Fruit fly (Drosophila melanogaster): Measurements from ENCODE around the gene Cyp318a1.

Cyp318a1 gene

DNA sequence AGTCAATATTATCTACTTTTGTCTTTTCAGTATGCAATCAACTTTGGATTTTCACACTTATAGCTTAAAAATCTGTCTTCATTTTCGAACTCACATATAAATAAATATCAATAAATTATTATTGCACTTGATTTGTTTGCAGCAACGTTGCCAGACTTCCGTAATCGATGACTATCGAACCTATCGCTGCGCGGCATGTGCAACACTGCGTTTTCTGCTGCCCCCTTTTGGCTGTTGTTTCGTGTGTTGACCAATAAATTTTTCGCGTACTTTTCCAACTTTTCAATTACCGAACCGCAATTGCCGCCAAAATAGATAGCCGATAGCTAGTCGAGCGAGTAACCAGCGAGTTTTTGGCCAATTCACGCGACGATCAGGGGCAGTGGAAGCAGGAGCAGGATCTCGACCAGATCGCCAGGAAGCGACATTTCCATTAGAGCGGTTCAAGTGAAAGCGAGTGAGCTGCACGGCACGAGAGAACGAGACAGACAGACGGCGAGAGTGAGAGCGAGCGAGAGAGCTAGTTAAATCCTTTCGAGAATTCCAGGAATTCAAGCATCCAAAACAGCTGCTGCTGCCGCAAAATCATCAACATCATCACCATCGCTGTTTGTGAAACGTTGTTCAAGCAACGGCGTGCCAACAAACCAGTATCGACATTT lies 13.9 kb upstream of the Cyp318a1 start, which contains the start of gene Lsm12a:
Lsm12a (plus strand) TSS at position 201 of the 662 bp plus-strand sequence.
- TF ChIP-seq tj (GFP tag; optimal IDR thresholded peaks at IDR 0.05) (no peak), Mnt (GFP tag; optimal IDR thresholded peaks at IDR 0.05) (peak; percentile 31), bab1 (GFP tag; optimal IDR thresholded peaks at IDR 0.05) (peak; percentile 4)

DNA sequence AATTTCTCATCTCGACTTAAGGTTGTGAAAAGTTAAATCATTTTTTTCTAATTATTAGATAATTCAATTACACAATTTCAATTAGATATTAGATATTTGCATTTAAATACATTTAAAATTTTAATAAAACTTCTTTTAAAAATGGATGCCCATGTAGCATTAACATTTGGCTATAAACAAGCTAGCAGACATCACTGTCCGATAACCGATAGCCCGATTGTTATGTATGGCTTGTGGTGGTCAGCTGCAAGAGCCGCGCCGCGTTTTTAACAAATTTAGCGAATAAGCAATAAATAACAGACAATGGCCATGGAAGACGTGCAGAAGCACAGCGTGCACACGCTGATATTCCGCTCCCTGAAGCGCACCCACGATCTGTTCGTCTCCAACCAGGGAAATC lies 11.6 kb upstream of the Cyp318a1 start, which contains the start of gene Tango4:
Tango4 (plus strand) TSS at position 212 of the 400 bp plus-strand sequence.
- TF ChIP-seq CG33017 (tag; optimal IDR thresholded peaks at IDR 0.05) = no peak
- TF ChIP-seq CG14711 (tag; optimal IDR thresholded peaks at IDR 0.05) = no peak
- no peak for TF ChIP-seq Mnt (GFP tag; optimal IDR thresholded peaks at IDR 0.05)
- no peak for TF ChIP-seq tj (GFP tag; optimal IDR thresholded peaks at IDR 0.05)
- TF ChIP-seq ovo (GFP tag; optimal IDR thresholded peaks at IDR 0.05) = no peak
- TF ChIP-seq CG5204 (GFP tag; optimal IDR thresholded peaks at IDR 0.05) = no peak
- TF ChIP-seq CG11617 (GFP tag; optimal IDR thresholded peaks at IDR 0.05) = no peak
- TF ChIP-seq pad (GFP tag; optimal IDR thresholded peaks at IDR 0.05) = no peak
- TF ChIP-seq CG7045 (GFP tag; optimal IDR thresholded peaks at IDR 0.05) = no peak
- no peak for TF ChIP-seq Clk (GFP tag; optimal IDR thresholded peaks at IDR 0.05)
- TF ChIP-seq toe (GFP tag; optimal IDR thresholded peaks at IDR 0.05) = no peak
- no peak for TF ChIP-seq kay (GFP tag; ENCODE audit: borderline replicate concordance)
- TF ChIP-seq CG1620 (GFP tag; optimal IDR thresholded peaks at IDR 0.05) = no peak
- TF ChIP-seq cnc (optimal IDR thresholded peaks at IDR 0.05) = no peak
- no peak for TF ChIP-seq Hr96 (GFP tag; optimal IDR thresholded peaks at IDR 0.05)

DNA sequence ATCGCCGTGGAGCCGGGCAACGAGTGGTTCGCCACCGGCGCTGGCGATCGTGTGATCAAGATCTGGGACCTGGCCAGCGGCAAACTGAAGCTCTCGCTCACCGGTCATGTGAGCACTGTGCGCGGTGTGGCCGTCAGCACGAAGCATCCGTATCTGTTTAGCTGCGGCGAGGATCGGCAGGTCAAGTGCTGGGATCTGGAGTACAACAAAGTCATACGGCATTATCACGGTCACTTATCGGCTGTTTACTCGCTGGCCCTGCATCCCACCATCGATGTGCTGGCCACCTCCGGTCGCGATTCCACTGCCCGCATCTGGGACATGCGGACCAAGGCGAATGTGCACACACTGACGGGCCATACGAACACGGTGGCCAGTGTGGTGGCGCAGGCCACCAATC lies 10.7 kb upstream of the Cyp318a1 start:
- TF ChIP-seq CG12768 (GFP tag; optimal IDR thresholded peaks at IDR 0.05) = no peak
- no peak for TF ChIP-seq CG33017 (tag; optimal IDR thresholded peaks at IDR 0.05)
- no peak for TF ChIP-seq CG1620 (GFP tag; optimal IDR thresholded peaks at IDR 0.05)
- no peak for TF ChIP-seq pad (GFP tag; optimal IDR thresholded peaks at IDR 0.05)
- no peak for TF ChIP-seq bab1 (GFP tag; optimal IDR thresholded peaks at IDR 0.05)
- TF ChIP-seq cnc (optimal IDR thresholded peaks at IDR 0.05) = no peak
- no peak for TF ChIP-seq cic (GFP tag; optimal IDR thresholded peaks at IDR 0.05)
- no peak for TF ChIP-seq ovo (GFP tag; optimal IDR thresholded peaks at IDR 0.05)
- TF ChIP-seq Mnt (GFP tag; optimal IDR thresholded peaks at IDR 0.05) = no peak
- TF ChIP-seq toe (GFP tag; optimal IDR thresholded peaks at IDR 0.05) = no peak
- TF ChIP-seq kay (GFP tag; ENCODE audit: borderline replicate concordance) = no peak

DNA sequence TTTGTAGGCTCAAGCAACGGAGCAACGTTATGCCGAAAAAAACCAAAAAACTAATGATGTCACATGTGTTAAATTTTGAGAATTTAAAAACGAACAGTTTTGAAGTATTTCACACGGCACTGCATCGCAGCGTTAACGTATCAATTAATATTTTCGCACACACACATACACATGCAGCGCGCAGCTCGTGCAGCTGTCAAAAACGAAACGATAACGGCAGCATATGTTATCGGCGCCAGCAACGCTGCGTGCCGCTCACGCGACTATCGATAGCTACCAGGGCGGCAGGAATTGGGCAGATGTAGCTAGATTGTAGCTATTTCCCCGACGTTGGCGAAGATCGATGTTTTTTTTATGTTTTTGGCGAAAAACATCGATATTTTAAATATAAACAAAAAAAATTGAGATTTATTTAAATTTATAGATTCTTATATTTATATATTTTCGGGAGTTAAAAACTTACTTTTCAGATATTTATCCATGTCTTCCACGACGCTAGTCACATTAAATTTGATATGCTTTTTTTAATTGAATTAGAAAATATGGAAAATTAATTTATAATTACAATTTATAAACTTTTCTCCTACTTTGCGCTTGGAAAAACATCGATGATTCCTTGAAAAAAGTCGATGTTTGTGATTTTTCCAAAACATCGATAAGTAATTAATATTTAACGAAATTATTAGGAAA lies 3.5 kb upstream of the Cyp318a1 start, which contains the start of gene Usp7:
Usp7 (minus strand) TSS at position 208 of the 690 bp plus-strand sequence.
- TF ChIP-seq CG1620 (GFP tag; optimal IDR thresholded peaks at IDR 0.05) (no peak), cnc (optimal IDR thresholded peaks at IDR 0.05) (no peak), CG5204 (GFP tag; optimal IDR thresholded peaks at IDR 0.05) (no peak), bab1 (GFP tag; optimal IDR thresholded peaks at IDR 0.05) (peak; percentile 38), pad (GFP tag; optimal IDR thresholded peaks at IDR 0.05) (no peak), Mnt (GFP tag; optimal IDR thresholded peaks at IDR 0.05) (peak; percentile 74), toe (GFP tag; optimal IDR thresholded peaks at IDR 0.05) (no peak)

DNA sequence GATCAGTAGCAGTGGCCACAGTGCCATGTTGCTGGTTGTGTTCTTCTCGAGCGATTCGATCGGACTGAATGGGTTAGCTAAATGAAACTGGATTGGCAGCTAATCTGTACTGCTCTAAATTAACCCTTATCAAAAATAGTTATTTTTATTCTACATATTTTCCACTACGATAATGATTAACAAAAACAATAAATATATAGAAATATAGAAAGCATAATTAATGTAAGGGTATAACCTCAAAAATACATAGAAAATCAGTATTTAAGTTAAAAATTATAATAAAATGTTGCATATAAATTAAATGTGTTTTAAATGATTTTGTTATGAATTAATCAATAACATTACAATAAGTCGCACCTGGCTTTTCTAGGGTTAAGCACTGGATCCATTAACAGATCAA lies 1.0 kb upstream of the Cyp318a1 start, which contains the start of gene Cyp311a1:
Cyp311a1 (minus strand) TSS at position 66 of the 400 bp plus-strand sequence.
- TF ChIP-seq CG33017 (tag; optimal IDR thresholded peaks at IDR 0.05) (peak; percentile 60), CG12768 (GFP tag; optimal IDR thresholded peaks at IDR 0.05) (no peak), CG7101 (tag; optimal IDR thresholded peaks at IDR 0.05) (peak; percentile 56), CG14711 (tag; optimal IDR thresholded peaks at IDR 0.05) (peak; percentile 48), Mnt (GFP tag; optimal IDR thresholded peaks at IDR 0.05) (no peak)

DNA sequence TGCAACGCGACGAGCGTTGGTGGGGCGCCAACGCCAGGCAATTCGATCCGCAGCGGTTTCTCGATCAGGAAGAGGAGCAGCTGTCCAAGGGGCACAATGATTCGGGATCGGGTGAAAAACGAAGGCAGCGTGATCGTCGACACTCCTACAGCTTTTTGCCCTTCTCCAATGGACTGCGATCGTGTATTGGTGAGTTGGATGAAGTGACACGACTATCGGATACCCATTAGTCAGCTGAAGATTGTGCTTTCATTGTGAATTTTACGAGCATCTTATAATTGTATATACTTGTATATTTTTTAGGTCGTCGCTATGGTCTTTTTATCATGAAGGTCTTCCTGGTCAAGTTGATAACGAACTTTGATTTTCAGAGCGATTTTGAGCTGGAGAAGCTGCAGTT lies 2.3 kb downstream of the Cyp318a1 start:
- no peak for TF ChIP-seq ovo (GFP tag; optimal IDR thresholded peaks at IDR 0.05)
- no peak for TF ChIP-seq CG7045 (GFP tag; optimal IDR thresholded peaks at IDR 0.05)
- no peak for TF ChIP-seq CG7101 (tag; optimal IDR thresholded peaks at IDR 0.05)
- TF ChIP-seq toe (GFP tag; optimal IDR thresholded peaks at IDR 0.05) = no peak
- TF ChIP-seq bab1 (GFP tag; optimal IDR thresholded peaks at IDR 0.05) = no peak
- TF ChIP-seq Mnt (GFP tag; optimal IDR thresholded peaks at IDR 0.05) = no peak
- TF ChIP-seq cnc (optimal IDR thresholded peaks at IDR 0.05) = no peak
- no peak for TF ChIP-seq CG12768 (GFP tag; optimal IDR thresholded peaks at IDR 0.05)
- TF ChIP-seq tj (GFP tag; optimal IDR thresholded peaks at IDR 0.05) = no peak
- TF ChIP-seq CG14711 (tag; optimal IDR thresholded peaks at IDR 0.05) = no peak
- no peak for TF ChIP-seq Hr96 (GFP tag; optimal IDR thresholded peaks at IDR 0.05)
- no peak for TF ChIP-seq CG1620 (GFP tag; optimal IDR thresholded peaks at IDR 0.05)
- TF ChIP-seq CG11617 (GFP tag; optimal IDR thresholded peaks at IDR 0.05) = no peak
- TF ChIP-seq CG5204 (GFP tag; optimal IDR thresholded peaks at IDR 0.05) = no peak
- TF ChIP-seq cic (GFP tag; optimal IDR thresholded peaks at IDR 0.05) = no peak
- TF ChIP-seq pad (GFP tag; optimal IDR thresholded peaks at IDR 0.05) = no peak
- no peak for TF ChIP-seq kay (GFP tag; ENCODE audit: borderline replicate concordance)
- no peak for TF ChIP-seq Clk (GFP tag; optimal IDR thresholded peaks at IDR 0.05)
- TF ChIP-seq CG33017 (tag; optimal IDR thresholded peaks at IDR 0.05) = no peak
- TF ChIP-seq Crg-1 (GFP tag; optimal IDR thresholded peaks at IDR 0.05) = no peak
